Worm (Caenorhabditis elegans): Measurements from ENCODE around the gene K12H4.3.
A peak's percentile ranks its signal among the peaks of the same experiment; 100 is the strongest.

Gene K12H4.3

ce11 chrIII:8045734-8046133 lies at the start of gene K12H4.3:
Gene K12H4.3 (plus strand): TSS chrIII:8046034.
- TF ChIP-seq lin-1 (GFP tag; IDR thresholded peaks at IDR 0.05) = 0 out of 2 replicates have a peak, but pooled peaks have one; percentile 8
- no peak for TF ChIP-seq lin-39 (tag; optimal IDR thresholded peaks at IDR 0.05)
- TF ChIP-seq T26A8.4 (GFP tag; IDR thresholded peaks at IDR 0.05) = no peak
- TF ChIP-seq ceh-20 (GFP tag; IDR thresholded peaks at IDR 0.05) = no peak
- no peak for TF ChIP-seq duxl-1 (tag; optimal IDR thresholded peaks at IDR 0.05; ENCODE audit: poor library complexity)
- peak in 1 of 2 experiments; percentile 79 for TF ChIP-seq unc-62 (GFP tag; optimal IDR thresholded peaks at IDR 0.05 in 1 of 2)
- TF ChIP-seq unc-62 (tag; optimal IDR thresholded peaks at IDR 0.05) = no peak
- no peak for TF ChIP-seq Y75B8A.6 (GFP tag; IDR thresholded peaks at IDR 0.05)
- TF ChIP-seq nhr-28 (tag; optimal IDR thresholded peaks at IDR 0.05) = no peak
- TF ChIP-seq nhr-25 (tag; optimal IDR thresholded peaks at IDR 0.05; ENCODE audit: borderline replicate concordance, insufficient read depth) = no peak
- no peak for TF ChIP-seq saeg-2 (GFP tag; IDR thresholded peaks at IDR 0.05)
- no peak for TF ChIP-seq tra-1 (GFP tag; IDR thresholded peaks at IDR 0.05)
- TF ChIP-seq lin-38 (GFP tag; IDR thresholded peaks at IDR 0.05) = 0 out of 2 replicates have a peak, but pooled peaks have one; percentile 20
- no peak for TF ChIP-seq attf-4 (tag; optimal IDR thresholded peaks at IDR 0.05)
- TF ChIP-seq ZK546.5 (tag; optimal IDR thresholded peaks at IDR 0.05) = no peak
- TF ChIP-seq pqm-1 (tag; optimal IDR thresholded peaks at IDR 0.05) = no peak
- no peak for TF ChIP-seq lin-15B (tag; optimal IDR thresholded peaks at IDR 0.05)
- no peak for TF ChIP-seq dmd-8 (GFP tag; IDR thresholded peaks at IDR 0.05)
- no peak for TF ChIP-seq F10B5.3 (tag; optimal IDR thresholded peaks at IDR 0.05)
- TF ChIP-seq hlh-11 (tag; optimal IDR thresholded peaks at IDR 0.05) = no peak
- TF ChIP-seq lin-13 (GFP tag; optimal IDR thresholded peaks at IDR 0.05) = no peak
- TF ChIP-seq mep-1 (tag; optimal IDR thresholded peaks at IDR 0.05) = no peak
- TF ChIP-seq jun-1 (tag; optimal IDR thresholded peaks at IDR 0.05) = no peak
- TF ChIP-seq zfp-2 (tag; optimal IDR thresholded peaks at IDR 0.05) = no peak
- TF ChIP-seq mxl-3 (GFP tag; optimal IDR thresholded peaks at IDR 0.05) = no peak

- no peak for TF ChIP-seq mxl-2 (GFP tag; conservative IDR thresholded peaks at IDR 0.05)
- TF ChIP-seq unc-39 (tag; optimal IDR thresholded peaks at IDR 0.05) = no peak
- TF ChIP-seq lin-13 (GFP tag; optimal IDR thresholded peaks at IDR 0.05) = no peak
- no peak for TF ChIP-seq ceh-62 (tag; optimal IDR thresholded peaks at IDR 0.05)
- TF ChIP-seq aha-1 (tag) = peak; percentile 50
- TF ChIP-seq mxl-3 (GFP tag; optimal IDR thresholded peaks at IDR 0.05) = no peak
- TF ChIP-seq gei-8 (GFP tag; optimal IDR thresholded peaks at IDR 0.05) = no peak
- no peak for TF ChIP-seq duxl-1 (tag; optimal IDR thresholded peaks at IDR 0.05; ENCODE audit: poor library complexity)
Measured at ce11 chrIII:7996353-7996752, 49.5 kb upstream of the K12H4.3 start, which contains the start of gene npr-17. Gene npr-17 (minus strand): TSS chrIII:7996453.

- TF ChIP-seq madf-5 (GFP tag; IDR thresholded peaks at IDR 0.05) (no peak), D1046.2 (GFP tag; IDR thresholded peaks at IDR 0.05) (no peak), spr-3 (GFP tag; optimal IDR thresholded peaks at IDR 0.05) (no peak), lin-1 (GFP tag; IDR thresholded peaks at IDR 0.05) (no peak), jun-1 (tag; optimal IDR thresholded peaks at IDR 0.05) (no peak), mxl-3 (GFP tag; optimal IDR thresholded peaks at IDR 0.05) (no peak), nhr-25 (tag; optimal IDR thresholded peaks at IDR 0.05; ENCODE audit: borderline replicate concordance, insufficient read depth) (no peak), mxl-2 (GFP tag; conservative IDR thresholded peaks at IDR 0.05) (no peak), skn-1 (tag; optimal IDR thresholded peaks at IDR 0.05) (no peak), Y5F2A.4 (GFP tag; optimal IDR thresholded peaks at IDR 0.05) (no peak), ctbp-1 (GFP tag; IDR thresholded peaks at IDR 0.05) (no peak), lin-15B (tag; optimal IDR thresholded peaks at IDR 0.05) (no peak), mdt-29 (GFP tag; IDR thresholded peaks at IDR 0.05) (no peak), unc-62 (GFP tag; optimal IDR thresholded peaks at IDR 0.05 in 1 of 2) (no peak), unc-62 (tag; optimal IDR thresholded peaks at IDR 0.05) (no peak), ztf-7 (tag; optimal IDR thresholded peaks at IDR 0.05) (no peak), dmd-6 (GFP tag; IDR thresholded peaks at IDR 0.05) (no peak), unc-39 (tag; optimal IDR thresholded peaks at IDR 0.05) (no peak), lin-13 (GFP tag; optimal IDR thresholded peaks at IDR 0.05) (no peak)
Measured at ce11 chrIII:7997447-7998046, 48.3 kb upstream of the K12H4.3 start.
